Fruit fly (Drosophila melanogaster): ENCODE results near the gene Utx.

The Utx gene

DNA sequence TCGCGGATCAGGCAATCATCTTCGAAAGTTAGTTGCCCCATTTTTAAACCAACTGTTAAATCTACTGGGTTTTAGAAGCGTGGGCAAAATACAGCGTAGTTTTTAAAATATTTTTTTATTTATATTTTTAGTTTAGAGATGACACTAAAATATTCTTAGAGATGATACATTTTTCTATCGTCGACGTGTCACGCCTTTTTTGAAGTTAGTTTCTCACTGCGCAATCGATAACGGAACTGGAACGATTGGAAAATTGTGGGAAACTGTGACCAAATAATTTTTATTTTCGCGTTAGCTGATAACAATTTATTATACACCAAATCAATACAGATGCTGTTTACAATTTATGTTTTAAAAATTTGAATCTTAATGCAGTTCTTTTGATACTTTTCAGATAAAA is at the start of gene Utx:
Gene Utx, minus strand, starts transcription at position 154 of the 400 bp plus-strand sequence.
- TF ChIP-seq woc (GFP tag; optimal IDR thresholded peaks at IDR 0.05) (peak; percentile 71), Hr83 (GFP tag; optimal IDR thresholded peaks at IDR 0.05; ENCODE audit: poor library complexity, severe bottlenecking) (peak; percentile 23), ey (GFP tag; optimal IDR thresholded peaks at IDR 0.05) (no peak), Hnf4 (GFP tag; optimal IDR thresholded peaks at IDR 0.05) (no peak), Vsx2 (GFP tag; optimal IDR thresholded peaks at IDR 0.05; ENCODE audit: partially characterized antibody) (no peak)

DNA sequence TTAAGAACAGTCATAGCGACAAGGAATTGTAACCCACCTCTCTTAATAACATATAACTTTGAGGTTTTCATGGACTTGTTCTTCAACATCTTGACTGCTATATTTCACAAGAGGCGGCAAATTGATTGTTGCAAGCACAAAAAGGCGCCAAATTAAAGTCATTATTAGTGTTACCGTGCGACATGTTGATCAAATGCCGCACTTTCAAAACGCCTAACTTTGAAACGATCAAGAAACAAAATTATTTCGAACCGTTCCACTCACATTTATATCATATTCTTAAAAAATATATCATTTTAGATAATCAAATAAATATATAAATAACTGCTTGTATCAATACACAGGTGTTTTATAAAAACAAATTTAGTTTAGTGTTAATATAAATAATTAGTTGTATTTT is 49.2 kb upstream of the Utx start, which contains the start of gene RnrL:
Gene RnrL, minus strand, starts transcription at position 154 of the 400 bp plus-strand sequence.
- no peak for TF ChIP-seq jim (GFP tag; optimal IDR thresholded peaks at IDR 0.05)
- no peak for TF ChIP-seq Rel (GFP tag; optimal IDR thresholded peaks at IDR 0.05)
- TF ChIP-seq Rel (tag; optimal IDR thresholded peaks at IDR 0.05): no peak
- no peak for TF ChIP-seq OdsH (GFP tag; optimal IDR thresholded peaks at IDR 0.05)
- no peak for TF ChIP-seq Jra (GFP tag; optimal IDR thresholded peaks at IDR 0.05)

dm6 chr2L:10322773-10323487 is 44.3 kb upstream of the Utx start, which contains the start of gene CG5381:
CG5381 (minus strand) TSS chr2L:10323102.
- TF ChIP-seq Rel (GFP tag; optimal IDR thresholded peaks at IDR 0.05) (no peak), Rel (tag; optimal IDR thresholded peaks at IDR 0.05) (peak; percentile 77), GATAd (GFP tag; optimal IDR thresholded peaks at IDR 0.05) (no peak)

- no peak for TF ChIP-seq jim (GFP tag; optimal IDR thresholded peaks at IDR 0.05)
- TF ChIP-seq brk (GFP tag; optimal IDR thresholded peaks at IDR 0.05): no peak
- TF ChIP-seq GATAd (GFP tag; optimal IDR thresholded peaks at IDR 0.05): no peak
- no peak for TF ChIP-seq Abd-B (GFP tag; optimal IDR thresholded peaks at IDR 0.05)
- no peak for TF ChIP-seq h (GFP tag; optimal IDR thresholded peaks at IDR 0.05)
Measured at dm6 chr2L:10322176-10322575, 43.6 kb upstream of the Utx start, which contains the start of gene CG4995. CG4995 (plus strand) TSS chr2L:10322476.

DNA sequence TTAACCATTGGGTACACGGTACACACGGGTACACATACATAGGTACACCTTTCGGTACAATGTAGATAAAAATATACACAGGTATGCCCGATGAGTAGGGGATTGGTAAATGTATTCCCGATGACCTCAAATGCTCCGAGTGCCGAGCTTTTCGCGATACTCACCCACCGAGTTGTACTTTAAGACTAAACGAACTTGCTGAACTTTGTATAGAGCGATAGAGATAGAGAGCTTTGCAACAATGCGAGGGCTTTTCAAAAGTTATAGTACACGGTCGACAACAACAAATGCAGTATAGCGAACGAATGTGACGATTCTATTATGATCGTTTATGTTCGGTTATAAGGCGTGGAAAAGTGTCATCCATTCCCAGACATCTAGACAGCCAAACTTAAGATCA is 43.0 kb upstream of the Utx start:
- TF ChIP-seq Rel (GFP tag; optimal IDR thresholded peaks at IDR 0.05) (peak; percentile 21), Rel (tag; optimal IDR thresholded peaks at IDR 0.05) (no peak), tai (GFP tag; optimal IDR thresholded peaks at IDR 0.05) (no peak)

DNA sequence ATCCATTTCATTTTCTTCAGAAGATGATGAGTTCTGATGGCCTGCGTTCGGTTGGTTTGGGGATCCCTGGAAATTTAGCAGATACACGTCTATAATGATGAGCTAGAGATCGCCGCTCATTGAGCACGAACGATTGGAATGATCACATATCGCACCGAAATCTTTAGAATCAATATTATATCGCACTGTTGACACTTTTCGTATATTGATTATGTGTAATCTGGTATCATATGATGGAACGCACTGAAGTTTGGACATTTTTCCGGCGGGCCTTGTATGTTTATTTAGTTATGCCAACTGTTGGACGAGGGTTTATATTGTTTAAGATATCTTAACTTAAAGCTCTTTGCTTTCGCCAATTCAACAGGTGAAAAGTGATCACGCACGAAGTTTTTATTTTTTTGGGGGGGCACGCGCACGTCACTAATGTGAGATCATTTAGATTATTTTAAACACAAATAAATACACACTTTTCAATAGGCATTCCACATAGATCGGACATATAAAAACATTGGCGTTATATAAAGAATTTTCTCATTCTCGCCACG is 42.5 kb upstream of the Utx start:
- TF ChIP-seq foxo (GFP tag; optimal IDR thresholded peaks at IDR 0.05) (no peak), ey (GFP tag; optimal IDR thresholded peaks at IDR 0.05) (no peak), Rel (GFP tag; optimal IDR thresholded peaks at IDR 0.05) (no peak), Rel (tag; optimal IDR thresholded peaks at IDR 0.05) (peak; percentile 69), N (GFP tag; optimal IDR thresholded peaks at IDR 0.05) (no peak), psq (GFP tag; optimal IDR thresholded peaks at IDR 0.05) (no peak), Dfd (GFP tag; optimal IDR thresholded peaks at IDR 0.05) (no peak), br (GFP tag; optimal IDR thresholded peaks at IDR 0.05) (no peak), woc (GFP tag; optimal IDR thresholded peaks at IDR 0.05) (peak; percentile 10), Hr78 (GFP tag; optimal IDR thresholded peaks at IDR 0.05) (no peak), Myc (optimal IDR thresholded peaks at IDR 0.05) (no peak), Mio (GFP tag; optimal IDR thresholded peaks at IDR 0.05) (no peak), h (GFP tag; optimal IDR thresholded peaks at IDR 0.05) (peak; percentile 11), brk (GFP tag; optimal IDR thresholded peaks at IDR 0.05) (peak; percentile 10)

dm6 chr2L:10320174-10320775 is 41.7 kb upstream of the Utx start:
- TF ChIP-seq Dif (GFP tag; optimal IDR thresholded peaks at IDR 0.05; ENCODE audit: partially characterized antibody) (no peak), Dfd (GFP tag; optimal IDR thresholded peaks at IDR 0.05) (no peak), woc (GFP tag; optimal IDR thresholded peaks at IDR 0.05) (no peak), sv (GFP tag; optimal IDR thresholded peaks at IDR 0.05) (no peak), OdsH (GFP tag; optimal IDR thresholded peaks at IDR 0.05) (no peak), Abd-B (GFP tag; optimal IDR thresholded peaks at IDR 0.05) (no peak), Sp1 (GFP tag; optimal IDR thresholded peaks at IDR 0.05) (no peak), HLH106 (tag; optimal IDR thresholded peaks at IDR 0.05) (no peak), ey (GFP tag; optimal IDR thresholded peaks at IDR 0.05) (no peak), psq (GFP tag; optimal IDR thresholded peaks at IDR 0.05) (no peak), foxo (GFP tag; optimal IDR thresholded peaks at IDR 0.05) (no peak), fru (GFP tag; optimal IDR thresholded peaks at IDR 0.05) (no peak), CG32264 (GFP tag; optimal IDR thresholded peaks at IDR 0.05) (no peak), tai (GFP tag; optimal IDR thresholded peaks at IDR 0.05) (no peak)

Measured in whole organism, wandering third instar larva.